Fruit fly (Drosophila melanogaster): Measurements from ENCODE around the gene CG2641.

Gene CG2641

DNA sequence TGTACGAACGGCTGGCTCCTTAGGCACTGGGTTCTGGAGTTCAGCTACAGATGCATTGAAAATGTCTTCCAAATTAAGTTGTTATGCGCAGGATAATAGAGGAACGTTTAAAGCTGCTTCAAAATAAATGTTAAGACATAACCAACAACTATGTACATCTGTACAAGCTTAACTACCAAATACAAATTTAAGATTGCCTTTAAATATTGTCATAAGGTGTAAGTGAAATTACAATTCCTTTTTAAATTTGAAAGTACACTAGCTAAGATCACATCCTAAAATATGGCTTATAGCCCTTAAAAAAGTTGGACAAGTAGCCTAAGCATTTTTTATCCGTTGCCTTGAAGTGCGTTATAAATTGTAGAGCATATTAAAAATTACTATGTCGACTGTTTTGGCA lies 17.6 kb downstream of the CG2641 start, which contains the start of gene CG31473:
TSS of gene CG31473 (plus strand) at position 301 of the 400 bp plus-strand sequence.
- TF ChIP-seq Hr96 (GFP tag; optimal IDR thresholded peaks at IDR 0.05) (no peak), Crg-1 (GFP tag; optimal IDR thresholded peaks at IDR 0.05) (no peak), Mnt (GFP tag; optimal IDR thresholded peaks at IDR 0.05) (no peak), CG7101 (tag; optimal IDR thresholded peaks at IDR 0.05) (no peak), CG1620 (GFP tag; optimal IDR thresholded peaks at IDR 0.05) (no peak), cnc (optimal IDR thresholded peaks at IDR 0.05) (no peak), CG33017 (tag; optimal IDR thresholded peaks at IDR 0.05) (no peak), CG7045 (GFP tag; optimal IDR thresholded peaks at IDR 0.05) (no peak), CG12768 (GFP tag; optimal IDR thresholded peaks at IDR 0.05) (no peak), kay (GFP tag; ENCODE audit: borderline replicate concordance) (no peak)

DNA sequence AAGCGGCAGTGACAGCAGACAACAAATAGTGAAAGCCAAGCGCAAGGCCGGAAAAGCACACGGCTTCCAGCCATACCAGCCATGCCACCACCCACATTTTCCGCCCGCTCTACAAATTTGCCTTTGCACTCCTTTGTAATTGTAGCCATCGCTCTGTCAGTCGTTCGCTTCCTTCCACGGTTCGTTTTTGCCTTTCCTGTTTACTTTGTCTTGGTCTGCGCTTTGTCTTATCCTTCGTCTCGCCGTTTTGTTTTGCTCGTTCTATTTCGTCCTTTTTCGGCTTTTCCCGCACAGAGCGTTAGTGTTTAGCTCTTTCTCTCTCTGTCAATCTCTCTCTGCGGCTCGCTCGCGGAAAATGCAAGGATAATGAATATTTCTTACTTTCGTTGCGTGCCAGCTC lies 19.6 kb downstream of the CG2641 start:
- no peak for TF ChIP-seq pad (GFP tag; optimal IDR thresholded peaks at IDR 0.05)
- TF ChIP-seq CG7101 (tag; optimal IDR thresholded peaks at IDR 0.05) = no peak
- no peak for TF ChIP-seq cnc (optimal IDR thresholded peaks at IDR 0.05)

- TF ChIP-seq kay (GFP tag; ENCODE audit: borderline replicate concordance) = peak; percentile 32
- peak; percentile 36 for TF ChIP-seq pad (GFP tag; optimal IDR thresholded peaks at IDR 0.05)
- TF ChIP-seq Mnt (GFP tag; optimal IDR thresholded peaks at IDR 0.05) = no peak
- TF ChIP-seq CG1620 (GFP tag; optimal IDR thresholded peaks at IDR 0.05) = no peak
- TF ChIP-seq tj (GFP tag; optimal IDR thresholded peaks at IDR 0.05) = peak; percentile 4
- peak; percentile 34 for TF ChIP-seq CG33017 (tag; optimal IDR thresholded peaks at IDR 0.05)
- peak; percentile 40 for TF ChIP-seq CG11617 (GFP tag; optimal IDR thresholded peaks at IDR 0.05)
- TF ChIP-seq Crg-1 (GFP tag; optimal IDR thresholded peaks at IDR 0.05) = no peak
- no peak for TF ChIP-seq ovo (GFP tag; optimal IDR thresholded peaks at IDR 0.05)
- no peak for TF ChIP-seq bab1 (GFP tag; optimal IDR thresholded peaks at IDR 0.05)
- TF ChIP-seq Clk (GFP tag; optimal IDR thresholded peaks at IDR 0.05) = no peak
- peak; percentile 22 for TF ChIP-seq CG14711 (tag; optimal IDR thresholded peaks at IDR 0.05)
- TF ChIP-seq CG7045 (GFP tag; optimal IDR thresholded peaks at IDR 0.05) = peak; percentile 74
- TF ChIP-seq cic (GFP tag; optimal IDR thresholded peaks at IDR 0.05) = no peak
- peak; percentile 42 for TF ChIP-seq Hr96 (GFP tag; optimal IDR thresholded peaks at IDR 0.05)
- TF ChIP-seq CG12768 (GFP tag; optimal IDR thresholded peaks at IDR 0.05) = peak; percentile 61
- TF ChIP-seq toe (GFP tag; optimal IDR thresholded peaks at IDR 0.05) = peak; percentile 70
- TF ChIP-seq cnc (optimal IDR thresholded peaks at IDR 0.05) = no peak
- no peak for TF ChIP-seq CG7101 (tag; optimal IDR thresholded peaks at IDR 0.05)
- peak; percentile 76 for TF ChIP-seq CG5204 (GFP tag; optimal IDR thresholded peaks at IDR 0.05)
Observed at dm6 chr3R:7813981-7814529, 20.2 kb downstream of the CG2641 start, which contains the start of gene CG34384. Gene CG34384 (plus strand): TSS chr3R:7814361.

dm6 chr3R:7821559-7821958 lies 27.7 kb downstream of the CG2641 start:
- TF ChIP-seq cic (GFP tag; optimal IDR thresholded peaks at IDR 0.05) (peak; percentile 88), Hr96 (GFP tag; optimal IDR thresholded peaks at IDR 0.05) (peak; percentile 43), CG14711 (tag; optimal IDR thresholded peaks at IDR 0.05) (peak; percentile 69), CG7101 (tag; optimal IDR thresholded peaks at IDR 0.05) (peak; percentile 34), Crg-1 (GFP tag; optimal IDR thresholded peaks at IDR 0.05) (no peak), CG12768 (GFP tag; optimal IDR thresholded peaks at IDR 0.05) (peak; percentile 49), CG11617 (GFP tag; optimal IDR thresholded peaks at IDR 0.05) (peak; percentile 28), CG1620 (GFP tag; optimal IDR thresholded peaks at IDR 0.05) (no peak), cnc (optimal IDR thresholded peaks at IDR 0.05) (no peak), CG33017 (tag; optimal IDR thresholded peaks at IDR 0.05) (peak; percentile 41), toe (GFP tag; optimal IDR thresholded peaks at IDR 0.05) (peak; percentile 68), pad (GFP tag; optimal IDR thresholded peaks at IDR 0.05) (peak; percentile 2), CG5204 (GFP tag; optimal IDR thresholded peaks at IDR 0.05) (peak; percentile 32), ovo (GFP tag; optimal IDR thresholded peaks at IDR 0.05) (no peak), Mnt (GFP tag; optimal IDR thresholded peaks at IDR 0.05) (peak; percentile 18), bab1 (GFP tag; optimal IDR thresholded peaks at IDR 0.05) (no peak), kay (GFP tag; ENCODE audit: borderline replicate concordance) (no peak), Clk (GFP tag; optimal IDR thresholded peaks at IDR 0.05) (peak; percentile 52), tj (GFP tag; optimal IDR thresholded peaks at IDR 0.05) (no peak), CG7045 (GFP tag; optimal IDR thresholded peaks at IDR 0.05) (peak; percentile 36)
